Worm (Caenorhabditis elegans): Measurements from ENCODE around the gene E02C12.12.

Gene E02C12.12

DNA sequence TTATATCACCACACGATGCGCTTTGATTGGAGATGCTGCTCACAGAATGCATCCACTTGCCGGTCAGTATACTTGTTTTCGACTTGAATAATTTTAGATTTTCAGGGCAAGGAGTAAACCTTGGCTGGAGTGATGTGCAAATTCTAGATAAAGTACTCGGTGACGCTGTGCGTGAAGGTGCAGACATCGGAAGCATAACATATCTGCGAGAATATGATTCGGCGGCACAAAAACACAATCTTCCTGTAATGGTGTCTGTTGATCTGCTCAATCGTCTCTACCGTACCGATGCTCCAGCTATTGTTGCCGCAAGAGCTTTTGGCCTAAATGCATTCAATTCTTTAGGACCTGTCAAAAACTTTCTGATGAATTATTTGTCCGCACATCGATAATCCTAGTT, 43.7 kb downstream of the E02C12.12 start (continued):
- TF ChIP-seq lin-29 (GFP tag; IDR thresholded peaks at IDR 0.05) (0 out of 2 replicates have a peak, but pooled peaks have one; percentile 22), D1046.2 (GFP tag; IDR thresholded peaks at IDR 0.05) (peak; percentile 48; the same call in 1 of the 2 replicates), dmd-9 (GFP tag; IDR thresholded peaks at IDR 0.05) (0 out of 2 replicates have a peak, but pooled peaks have one; percentile 14), pha-4 (GFP tag; IDR thresholded peaks at IDR 0.05) (no peak), pha-4 (tag; optimal IDR thresholded peaks at IDR 0.05) (no peak), Y105C5A.15 (GFP tag; IDR thresholded peaks at IDR 0.05) (no peak), dve-1 (tag; optimal IDR thresholded peaks at IDR 0.05; ENCODE audit: insufficient read depth) (no peak), T20F7.1 (GFP tag; optimal IDR thresholded peaks at IDR 0.05) (peak; percentile 23), duxl-1 (tag; optimal IDR thresholded peaks at IDR 0.05; ENCODE audit: poor library complexity) (peak; percentile 71), tra-1 (GFP tag; IDR thresholded peaks at IDR 0.05) (no peak), daf-16 (GFP tag; optimal IDR thresholded peaks at IDR 0.05) (no peak), daf-16 (tag; optimal IDR thresholded peaks at IDR 0.05) (peak; percentile 29), mep-1 (tag; optimal IDR thresholded peaks at IDR 0.05) (peak; percentile 52), lir-3 (tag; optimal IDR thresholded peaks at IDR 0.05) (no peak), egl-43 (GFP tag; IDR thresholded peaks at IDR 0.05) (peak; percentile 71), nhr-25 (tag; optimal IDR thresholded peaks at IDR 0.05; ENCODE audit: borderline replicate concordance, insufficient read depth) (peak; percentile 24), Y48G9A.11 (GFP tag; IDR thresholded peaks at IDR 0.05) (no peak), lsy-2 (tag; optimal IDR thresholded peaks at IDR 0.05) (peak in 1 of 2 experiments; percentile 41), Y75B8A.6 (GFP tag; IDR thresholded peaks at IDR 0.05) (no peak), F44E2.7 (GFP tag; IDR thresholded peaks at IDR 0.05) (no peak), lin-1 (GFP tag; IDR thresholded peaks at IDR 0.05) (no peak), Y5F2A.4 (GFP tag; optimal IDR thresholded peaks at IDR 0.05) (no peak), dmd-8 (GFP tag; IDR thresholded peaks at IDR 0.05) (0 out of 2 replicates have a peak, but pooled peaks have one; percentile 36), unc-62 (GFP tag; optimal IDR thresholded peaks at IDR 0.05 in 1 of 2) (no peak), unc-62 (tag; optimal IDR thresholded peaks at IDR 0.05) (no peak), zfp-2 (tag; optimal IDR thresholded peaks at IDR 0.05) (no peak), madf-5 (GFP tag; IDR thresholded peaks at IDR 0.05) (no peak), nhr-237 (tag; optimal IDR thresholded peaks at IDR 0.05) (no peak), php-3 (GFP tag; IDR thresholded peaks at IDR 0.05) (no peak), dmd-6 (GFP tag; IDR thresholded peaks at IDR 0.05) (no peak), ama-1 (optimal IDR thresholded peaks at IDR 0.05) (peak; percentile 96), daf-19 (GFP tag; conservative IDR thresholded peaks at IDR 0.05) (no peak), hif-1 (tag; optimal IDR thresholded peaks at IDR 0.05) (peak in 1 of 2 experiments; percentile 32), nhr-102 (tag; optimal IDR thresholded peaks at IDR 0.05) (peak; percentile 59)

- TF ChIP-seq aha-1 (tag), result peak; percentile 69
- no peak for TF ChIP-seq nhr-76 (tag; optimal IDR thresholded peaks at IDR 0.05)
Measured at ce11 chrV:9336462-9336861, 45.7 kb downstream of the E02C12.12 start, which contains the start of gene coq-6. Gene coq-6 (plus strand): TSS chrV:9336762.

ce11 chrV:9334216-9334615, 47.9 kb downstream of the E02C12.12 start, which contains the start of gene ucp-4:
Gene ucp-4 (plus strand): TSS chrV:9334298.
- no peak for TF ChIP-seq hif-1 (tag; optimal IDR thresholded peaks at IDR 0.05)
- peak; percentile 62; the same call in 1 of the 2 replicates for TF ChIP-seq ceh-20 (GFP tag; IDR thresholded peaks at IDR 0.05)
- no peak for TF ChIP-seq nhr-102 (tag; optimal IDR thresholded peaks at IDR 0.05)
- TF ChIP-seq nhr-48 (tag; optimal IDR thresholded peaks at IDR 0.05), result no peak
- no peak for TF ChIP-seq lin-1 (GFP tag; IDR thresholded peaks at IDR 0.05)
- no peak for TF ChIP-seq ama-1 (optimal IDR thresholded peaks at IDR 0.05)
- peak; percentile 4 for TF ChIP-seq nhr-28 (tag; optimal IDR thresholded peaks at IDR 0.05)
- TF ChIP-seq aha-1 (tag), result no peak
- no peak for TF ChIP-seq nhr-77 (tag; optimal IDR thresholded peaks at IDR 0.05)
- TF ChIP-seq dmd-6 (GFP tag; IDR thresholded peaks at IDR 0.05), result peak; percentile 75
- no peak for TF ChIP-seq mxl-2 (GFP tag; conservative IDR thresholded peaks at IDR 0.05)
- no peak for TF ChIP-seq dmd-8 (GFP tag; IDR thresholded peaks at IDR 0.05)
- no peak for TF ChIP-seq mdt-29 (GFP tag; IDR thresholded peaks at IDR 0.05)
- TF ChIP-seq nhr-6 (tag; optimal IDR thresholded peaks at IDR 0.05), result no peak
- TF ChIP-seq F44E2.7 (GFP tag; IDR thresholded peaks at IDR 0.05), result no peak
- TF ChIP-seq unc-62 (GFP tag; optimal IDR thresholded peaks at IDR 0.05 in 1 of 2), result peak in 1 of 2 experiments; percentile 30
- TF ChIP-seq unc-62 (tag; optimal IDR thresholded peaks at IDR 0.05), result no peak
- no peak for TF ChIP-seq daf-16 (GFP tag; optimal IDR thresholded peaks at IDR 0.05)
- peak; percentile 20 for TF ChIP-seq daf-16 (tag; optimal IDR thresholded peaks at IDR 0.05)
- no peak for TF ChIP-seq hmg-1.1 (GFP tag; IDR thresholded peaks at IDR 0.05)
- no peak for TF ChIP-seq ceh-44 (GFP tag; IDR thresholded peaks at IDR 0.05)
- TF ChIP-seq arid-1 (GFP tag; conservative IDR thresholded peaks at IDR 0.05), result no peak
- TF ChIP-seq nhr-10 (tag; optimal IDR thresholded peaks at IDR 0.05), result no peak
- 0 out of 2 replicates have a peak, but pooled peaks have one; percentile 35 for TF ChIP-seq tra-1 (GFP tag; IDR thresholded peaks at IDR 0.05)
- TF ChIP-seq saeg-2 (GFP tag; IDR thresholded peaks at IDR 0.05), result no peak
